ENCODE assay signal across 6 worm cellular contexts in genomic region chrII:13860900-13861299, ce11.
TF ChIP-seq lines count a peak whose summit lies in the region.

No protein-coding gene starts in this region.

TF ChIP-seq in whole organism, L1 larva, 84 proteins besides CTCF, POLR2A, EP300 and RAD21 (continues in another document):
- TF ChIP-seq lin-14 (GFP tag; optimal IDR thresholded peaks at IDR 0.05; lab: Kevin White, UChicago) (no peak), egl-13 (tag; optimal IDR thresholded peaks at IDR 0.05; lab: Kevin White, UChicago) (no peak), lin-35 (GFP tag; optimal IDR thresholded peaks at IDR 0.05; lab: Kevin White, UChicago) (peak in 1 of 2 experiments; percentile 38), unc-86 (tag; optimal IDR thresholded peaks at IDR 0.05; lab: Kevin White, UChicago) (no peak), dsc-1 (tag; optimal IDR thresholded peaks at IDR 0.05; lab: Kevin White, UChicago) (no peak), zag-1 (tag; optimal IDR thresholded peaks at IDR 0.05; lab: Kevin White, UChicago) (no peak), C34B4.2 (tag; optimal IDR thresholded peaks at IDR 0.05; lab: Kevin White, UChicago) (no peak), tlp-1 (tag; optimal IDR thresholded peaks at IDR 0.05; lab: Kevin White, UChicago) (no peak), elt-2 (tag; optimal IDR thresholded peaks at IDR 0.05; lab: Kevin White, UChicago) (peak; percentile 51), ztf-4 (tag; optimal IDR thresholded peaks at IDR 0.05; lab: Kevin White, UChicago) (no peak), mdl-1 (tag; optimal IDR thresholded peaks at IDR 0.05; lab: Kevin White, UChicago) (peak in 1 of 2 experiments; percentile 14), fkh-10 (GFP tag; optimal IDR thresholded peaks at IDR 0.05; lab: Kevin White, UChicago) (no peak), hlh-17 (GFP tag; optimal IDR thresholded peaks at IDR 0.05; lab: Kevin White, UChicago; ENCODE audit: borderline replicate concordance) (no peak), pax-3 (tag; optimal IDR thresholded peaks at IDR 0.05; lab: Kevin White, UChicago) (no peak)

TF ChIP-seq in whole organism, L2 larva, 48 proteins besides CTCF, POLR2A, EP300 and RAD21:
- TF ChIP-seq ztf-1 (GFP tag; conservative IDR thresholded peaks at IDR 0.05; lab: Robert Waterston, UW): no peak
- TF ChIP-seq ztf-4 (tag; optimal IDR thresholded peaks at IDR 0.05; lab: Kevin White, UChicago): no peak
- TF ChIP-seq fos-1 (tag; optimal IDR thresholded peaks at IDR 0.05; lab: Kevin White, UChicago): peak; percentile 86
- TF ChIP-seq sem-4 (tag; optimal IDR thresholded peaks at IDR 0.05; lab: Kevin White, UChicago): no peak
- TF ChIP-seq C34F6.9 (tag; optimal IDR thresholded peaks at IDR 0.05; lab: Kevin White, UChicago): no peak
- no peak for TF ChIP-seq mbf-1 (tag; optimal IDR thresholded peaks at IDR 0.05; lab: Kevin White, UChicago)
- no peak for TF ChIP-seq unc-39 (tag; optimal IDR thresholded peaks at IDR 0.05; lab: Kevin White, UChicago)
- no peak for TF ChIP-seq snpc-4 (tag; optimal IDR thresholded peaks at IDR 0.05; lab: Kevin White, UChicago)
- TF ChIP-seq nhr-11 (tag; optimal IDR thresholded peaks at IDR 0.05; lab: Kevin White, UChicago): no peak
- TF ChIP-seq nhr-77 (tag; optimal IDR thresholded peaks at IDR 0.05; lab: Kevin White, UChicago): no peak
- peak; percentile 24 for TF ChIP-seq crh-2 (tag; optimal IDR thresholded peaks at IDR 0.05; lab: Kevin White, UChicago)
- TF ChIP-seq lin-39 (tag; optimal IDR thresholded peaks at IDR 0.05; lab: Kevin White, UChicago): no peak
- TF ChIP-seq F13H6.1 (tag; optimal IDR thresholded peaks at IDR 0.05; lab: Kevin White, UChicago): no peak
TF ChIP-seq in whole organism, L2 larva: peak in this region for 2.

TF ChIP-seq in whole organism, L3 larva, 47 proteins besides CTCF, POLR2A, EP300 and RAD21:
- peak; percentile 80 for TF ChIP-seq pqm-1 (tag; optimal IDR thresholded peaks at IDR 0.05; lab: Kevin White, UChicago)
- no peak for TF ChIP-seq nhr-76 (tag; optimal IDR thresholded peaks at IDR 0.05; lab: Kevin White, UChicago)
- TF ChIP-seq elt-2 (tag; optimal IDR thresholded peaks at IDR 0.05; lab: Kevin White, UChicago): peak; percentile 86

TF ChIP-seq in whole organism, L4 larva, 104 proteins besides CTCF, POLR2A, EP300 and RAD21 (continues in another document):
- TF ChIP-seq ZK546.5 (tag; optimal IDR thresholded peaks at IDR 0.05; lab: Kevin White, UChicago) (no peak), hmg-1.1 (GFP tag; IDR thresholded peaks at IDR 0.05; lab: Robert Waterston, UW) (no peak), nhr-11 (tag; optimal IDR thresholded peaks at IDR 0.05; lab: Kevin White, UChicago) (no peak), mes-2 (tag; optimal IDR thresholded peaks at IDR 0.05; lab: Kevin White, UChicago; ENCODE audit: poor library complexity, severe bottlenecking) (no peak), daf-12 (tag; optimal IDR thresholded peaks at IDR 0.05; lab: Kevin White, UChicago) (no peak), nhr-28 (tag; optimal IDR thresholded peaks at IDR 0.05; lab: Kevin White, UChicago) (peak; percentile 83), F26F4.8 (GFP tag; conservative IDR thresholded peaks at IDR 0.05; lab: Robert Waterston, UW) (no peak), tra-1 (GFP tag; IDR thresholded peaks at IDR 0.05; lab: Robert Waterston, UW) (no peak), fkh-10 (GFP tag; optimal IDR thresholded peaks at IDR 0.05; lab: Kevin White, UChicago) (no peak), nhr-102 (tag; optimal IDR thresholded peaks at IDR 0.05; lab: Kevin White, UChicago) (no peak), R02D3.7 (tag; optimal IDR thresholded peaks at IDR 0.05; lab: Kevin White, UChicago) (no peak), mdl-1 (tag; optimal IDR thresholded peaks at IDR 0.05; lab: Kevin White, UChicago) (no peak), lin-38 (GFP tag; IDR thresholded peaks at IDR 0.05; lab: Robert Waterston, UW) (no peak), pqm-1 (tag; optimal IDR thresholded peaks at IDR 0.05; lab: Kevin White, UChicago) (peak; percentile 92), vab-7 (GFP tag; IDR thresholded peaks at IDR 0.05; lab: Robert Waterston, UW) (no peak), nhr-111 (GFP tag; optimal IDR thresholded peaks at IDR 0.05; lab: Kevin White, UChicago) (no peak), mdt-29 (GFP tag; IDR thresholded peaks at IDR 0.05; lab: Robert Waterston, UW) (no peak), dmd-8 (GFP tag; IDR thresholded peaks at IDR 0.05; lab: Robert Waterston, UW) (no peak), daf-8 (GFP tag; IDR thresholded peaks at IDR 0.05; lab: Robert Waterston, UW) (no peak), fos-1 (tag; optimal IDR thresholded peaks at IDR 0.05; lab: Kevin White, UChicago) (no peak), Y75B8A.6 (GFP tag; IDR thresholded peaks at IDR 0.05; lab: Robert Waterston, UW) (no peak), hlh-11 (tag; optimal IDR thresholded peaks at IDR 0.05; lab: Kevin White, UChicago) (peak; percentile 61), aha-1 (tag; lab: Kevin White, UChicago) (no peak), zip-11 (GFP tag; IDR thresholded peaks at IDR 0.05; lab: Robert Waterston, UW) (no peak)

TF ChIP-seq in whole organism, late embryonic, 69 proteins besides CTCF, POLR2A, EP300 and RAD21:
- TF ChIP-seq C38D4.7 (GFP tag; optimal IDR thresholded peaks at IDR 0.05; lab: Kevin White, UChicago) (no peak), elt-2 (tag; optimal IDR thresholded peaks at IDR 0.05; lab: Kevin White, UChicago) (peak; percentile 25)

TF ChIP-seq in whole organism, young adult, 124 proteins besides CTCF, POLR2A, EP300 and RAD21:
- no peak for TF ChIP-seq cebp-1 (GFP tag; IDR thresholded peaks at IDR 0.05; lab: Robert Waterston, UW)
- peak; percentile 9 for TF ChIP-seq cebp-1 (tag; optimal IDR thresholded peaks at IDR 0.05; lab: Kevin White, UChicago)
- TF ChIP-seq nhr-80 (tag; optimal IDR thresholded peaks at IDR 0.05; lab: Kevin White, UChicago): peak; percentile 84
- TF ChIP-seq lin-35 (GFP tag; optimal IDR thresholded peaks at IDR 0.05; lab: Kevin White, UChicago): no peak
